Worm (Caenorhabditis elegans) whole organism, L4 larva: ENCODE measurements around the gene ubc-20.

Experiments
- Y105C5A.15 ChIP-seq: fragments of 200-800 bp; sonication (Bioruptor generic); IDR thresholded peaks from 2 replicates; pipeline ENCODE4 v1.3.6; 2022; ENCODE audit warnings: missing genetic modification characterization, missing compliant biosample characterization
- Y48G9A.11 ChIP-seq: fragments of 200-800 bp; sonication (Bioruptor generic); IDR thresholded peaks from 2 replicates; pipeline ENCODE4 v1.3.6; 2022; ENCODE audit warnings: missing genetic modification reagents, missing genetic modification characterization, missing compliant biosample characterization
- Y75B8A.6 ChIP-seq: fragments of 200-800 bp; sonication (Bioruptor generic); IDR thresholded peaks from 2 replicates; pipeline ENCODE4 v1.3.6; 2022; ENCODE audit warnings: missing genetic modification reagents, missing genetic modification characterization, missing compliant biosample characterization
- aha-1 ChIP-seq: fragments of 150-350 bp; peaks from one replicate; lab custom pipeline; 2014; ENCODE audit warnings: missing biosample characterization, missing genetic modification characterization
- ceh-28 ChIP-seq: fragments of 150-350 bp; optimal IDR thresholded peaks from 2 replicates; lab custom pipeline; 2014; ENCODE audit warnings: missing biosample characterization, missing genetic modification reagents, missing genetic modification characterization
- ces-1 ChIP-seq: fragments of 150-350 bp; sonication (generic microtip); optimal IDR thresholded peaks from 4 replicates; lab custom pipeline; 2014; ENCODE audit warnings: missing biosample characterization, missing genetic modification reagents, missing genetic modification characterization
- daf-16 ChIP-seq, 3 experiments: sonication (generic microtip); optimal IDR thresholded peaks; 2 replicates each; lab custom pipeline; 2016 to 2017; ENCODE audit warnings: missing genetic modification characterization in 3 of 3, missing genetic modification reagents in 3 of 3, mild to moderate bottlenecking in 2 of 3, missing compliant biosample characterization in 2 of 3, missing biosample characterization in 1 of 3, moderate library complexity in 1 of 3
- daf-8 ChIP-seq: fragments of 200-800 bp; sonication (Bioruptor generic); IDR thresholded peaks from 2 replicates; pipeline ENCODE4 v1.3.6; 2022; ENCODE audit warnings: missing genetic modification characterization, missing compliant biosample characterization
- dmd-9 ChIP-seq: fragments of 200-800 bp; sonication (Bioruptor generic); IDR thresholded peaks from 2 replicates; pipeline ENCODE4 v1.3.6; 2022; ENCODE audit warnings: missing genetic modification reagents, missing genetic modification characterization, missing compliant biosample characterization
- dve-1 ChIP-seq: sonication (generic microtip); optimal IDR thresholded peaks from 2 replicates; lab custom pipeline; 2017; ENCODE audit warnings: antibody characterized with exemption, mild to moderate bottlenecking, missing genetic modification characterization, missing compliant biosample characterization; ENCODE audit not compliant: insufficient read depth
- egl-27 ChIP-seq: sonication (generic microtip); optimal IDR thresholded peaks from 3 replicates; lab custom pipeline; 2017; ENCODE audit warnings: missing biosample characterization, missing genetic modification reagents, missing genetic modification characterization
- egl-43 ChIP-seq: fragments of 200-800 bp; sonication (Bioruptor generic); IDR thresholded peaks from 2 replicates; pipeline ENCODE4 v1.3.6; 2022; ENCODE audit warnings: missing genetic modification reagents, missing genetic modification characterization, missing compliant biosample characterization
- lin-1 ChIP-seq: fragments of 200-800 bp; sonication (Bioruptor generic); IDR thresholded peaks from 2 replicates; pipeline ENCODE4 v1.3.6; 2022; ENCODE audit warnings: missing genetic modification reagents, missing genetic modification characterization, missing compliant biosample characterization
- lin-13 ChIP-seq: fragments of 150-350 bp; optimal IDR thresholded peaks from 2 replicates; lab custom pipeline; 2014; ENCODE audit warnings: missing biosample characterization, missing genetic modification reagents, missing genetic modification characterization
- lin-15B ChIP-seq: fragments of 150-350 bp; sonication (generic microtip); optimal IDR thresholded peaks from 3 replicates; lab custom pipeline; 2014; ENCODE audit warnings: missing biosample characterization, missing genetic modification characterization
- nhr-10 ChIP-seq: fragments of 150-350 bp; optimal IDR thresholded peaks from 2 replicates; lab custom pipeline; 2014; ENCODE audit warnings: missing biosample characterization, missing genetic modification characterization
- nhr-41 ChIP-seq: fragments of 200-800 bp; sonication (Bioruptor generic); IDR thresholded peaks from 2 replicates; pipeline ENCODE4 v1.3.6; 2022; ENCODE audit warnings: missing genetic modification reagents, missing genetic modification characterization, missing compliant biosample characterization
- nhr-42 ChIP-seq: fragments of 200-800 bp; sonication (Bioruptor generic); IDR thresholded peaks from 2 replicates; pipeline ENCODE4 v1.3.6; 2022; ENCODE audit warnings: missing genetic modification characterization, missing compliant biosample characterization
- pha-4 ChIP-seq, 2 experiments: fragments of 150-350 bp in 1 of 2; fragments of 200-800 bp in 1 of 2; sonication (Bioruptor generic) in 1 of 2; IDR thresholded peaks in 1 of 2; optimal IDR thresholded peaks in 1 of 2; 2 replicates each; pipeline versions ENCODE4 v1.3.6 to Lab custom; 2014 to 2022; ENCODE audit warnings: missing genetic modification characterization in 2 of 2, missing genetic modification reagents in 2 of 2, missing biosample characterization in 1 of 2, missing compliant biosample characterization in 1 of 2
- rbr-2 ChIP-seq: sonication (generic microtip); optimal IDR thresholded peaks from 2 replicates; lab custom pipeline; 2016; ENCODE audit warnings: missing genotype, missing genetic modification characterization, missing compliant biosample characterization
- saeg-2 ChIP-seq: fragments of 200-800 bp; sonication (Bioruptor generic); IDR thresholded peaks from 2 replicates; pipeline ENCODE4 v1.3.6; 2022; ENCODE audit warnings: missing genetic modification reagents, missing genetic modification characterization, missing compliant biosample characterization
- set-16 ChIP-seq: fragments of 200-800 bp; sonication (Bioruptor generic); IDR thresholded peaks from 2 replicates; pipeline ENCODE4 v1.3.6; 2022; ENCODE audit warnings: missing genetic modification reagents, missing genetic modification characterization, missing compliant biosample characterization
- skn-1 ChIP-seq: fragments of 150-350 bp; optimal IDR thresholded peaks from 2 replicates; lab custom pipeline; 2014; ENCODE audit warnings: missing biosample characterization, missing genetic modification characterization
- snpc-1.2 ChIP-seq: fragments of 200-800 bp; sonication (Bioruptor generic); IDR thresholded peaks from 2 replicates; pipeline ENCODE4 v1.3.6; 2022; ENCODE audit warnings: missing genetic modification reagents, missing genetic modification characterization, missing compliant biosample characterization
- spr-1 ChIP-seq: sonication (generic microtip); optimal IDR thresholded peaks from 2 replicates; lab custom pipeline; 2016; ENCODE audit warnings: mild to moderate bottlenecking, missing genetic modification characterization, missing compliant biosample characterization
- spr-3 ChIP-seq: fragments of 200-800 bp; sonication (Bioruptor generic); optimal IDR thresholded peaks from 2 replicates; lab custom pipeline; 2018; ENCODE audit warnings: mild to moderate bottlenecking, missing genetic modification characterization, missing compliant biosample characterization
- tag-97 ChIP-seq: fragments of 200-800 bp; sonication (Bioruptor generic); IDR thresholded peaks from 2 replicates; pipeline ENCODE4 v1.3.6; 2022; ENCODE audit warnings: missing genetic modification characterization, missing compliant biosample characterization
- unc-62 ChIP-seq, 3 experiments: fragments of 150-350 bp in 1 of 3; sonication (generic microtip); optimal IDR thresholded peaks in 2 of 3; peaks in 1 of 3; 1 replicate in 1 of 3; 2 replicates in 2 of 3; lab custom pipeline; 2014 to 2017; ENCODE audit warnings: missing biosample characterization in 3 of 3, missing genetic modification characterization in 3 of 3, missing genetic modification reagents in 3 of 3, missing genotype in 1 of 3
- zag-1 ChIP-seq: fragments of 150-350 bp; optimal IDR thresholded peaks from 2 replicates; lab custom pipeline; 2014; ENCODE audit warnings: missing biosample characterization, missing genetic modification characterization

The ubc-20 gene

DNA sequence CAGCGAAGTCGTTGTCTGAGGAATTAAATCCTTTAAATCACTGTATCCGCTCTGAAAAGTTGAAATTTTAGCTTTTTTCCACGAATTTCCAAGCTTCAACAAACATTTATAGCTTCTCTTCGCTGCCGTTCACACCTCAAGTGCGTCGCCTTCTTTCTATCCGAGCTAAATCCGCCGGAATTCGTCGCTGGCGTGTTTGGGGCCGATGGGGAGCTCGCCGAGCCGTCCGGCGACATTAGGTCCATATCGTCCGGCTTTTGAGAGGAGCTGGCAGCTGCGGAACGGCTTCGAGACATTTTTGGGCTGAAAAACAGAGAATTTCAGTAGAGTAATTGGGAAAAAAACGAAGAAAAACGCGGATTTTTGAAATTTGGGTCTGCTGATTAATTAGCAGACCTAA is 809 bp upstream of the ubc-20 start, which contains the start of gene mxl-2:
Gene mxl-2 (minus strand): TSS at position 303 of the 400 bp plus-strand sequence.
- TF ChIP-seq snpc-1.2 (GFP tag; lab: Robert Waterston, UW) (no peak), set-16 (GFP tag; lab: Robert Waterston, UW) (peak; percentile 75), nhr-10 (no peak), egl-27 (tag; lab: Kevin White, UChicago) (no peak), lin-1 (GFP tag; lab: Robert Waterston, UW) (no peak), pha-4 (GFP tag; IDR thresholded peaks at IDR 0.05; lab: Robert Waterston, UW) (no peak), pha-4 (tag; optimal IDR thresholded peaks at IDR 0.05; lab: Kevin White, UChicago) (no peak), daf-8 (GFP tag; lab: Robert Waterston, UW) (no peak)

DNA sequence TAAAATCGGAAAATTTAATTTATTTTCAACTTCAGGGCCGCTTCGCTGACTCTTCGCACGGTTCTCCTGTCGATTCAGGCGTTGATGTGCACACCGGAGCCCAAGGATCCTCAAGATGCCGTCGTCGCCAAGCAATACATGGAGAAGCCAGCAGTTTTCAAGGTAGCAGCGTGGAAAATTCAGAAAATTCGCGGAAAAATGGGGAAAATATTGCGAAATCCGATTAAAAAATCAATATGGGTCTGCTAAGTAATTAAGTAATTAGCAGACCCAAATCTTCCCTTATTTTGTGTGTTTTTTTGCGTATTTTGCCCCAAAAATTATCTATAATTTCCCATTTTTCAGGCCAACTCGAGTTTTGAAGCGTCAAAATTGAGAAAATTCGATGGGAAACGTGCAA is 642 bp downstream of the ubc-20 start:
- TF ChIP-seq zag-1, result no peak
- TF ChIP-seq aha-1, result peak; percentile 79

DNA sequence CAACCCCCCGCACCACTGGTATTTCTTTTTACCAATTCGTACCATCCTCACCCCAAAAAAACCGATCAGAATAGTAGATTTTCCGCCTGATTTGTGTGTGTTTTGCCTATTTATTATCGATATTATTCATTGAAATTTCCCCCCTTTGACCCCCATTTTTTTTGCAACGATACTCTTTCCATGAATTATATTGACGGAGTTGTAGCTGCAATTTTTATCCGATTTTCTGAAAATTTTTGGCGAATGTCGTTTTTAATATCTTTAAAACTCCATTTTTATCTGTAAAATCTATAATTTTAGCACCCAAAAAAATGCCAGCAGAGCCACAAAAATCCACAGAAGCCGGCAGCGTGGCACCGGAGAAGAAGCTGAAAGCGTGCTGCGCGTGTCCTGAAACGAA is 2.0 kb downstream of the ubc-20 start, which contains the start of gene cox-17:
Gene cox-17 (plus strand): TSS at position 301 of the 400 bp plus-strand sequence.
- peak; percentile 12; the same call in 1 of the 2 replicates for TF ChIP-seq nhr-42 (GFP tag; lab: Robert Waterston, UW)
- no peak for TF ChIP-seq lin-15B
- TF ChIP-seq ceh-28 (tag; lab: Kevin White, UChicago), result no peak

DNA sequence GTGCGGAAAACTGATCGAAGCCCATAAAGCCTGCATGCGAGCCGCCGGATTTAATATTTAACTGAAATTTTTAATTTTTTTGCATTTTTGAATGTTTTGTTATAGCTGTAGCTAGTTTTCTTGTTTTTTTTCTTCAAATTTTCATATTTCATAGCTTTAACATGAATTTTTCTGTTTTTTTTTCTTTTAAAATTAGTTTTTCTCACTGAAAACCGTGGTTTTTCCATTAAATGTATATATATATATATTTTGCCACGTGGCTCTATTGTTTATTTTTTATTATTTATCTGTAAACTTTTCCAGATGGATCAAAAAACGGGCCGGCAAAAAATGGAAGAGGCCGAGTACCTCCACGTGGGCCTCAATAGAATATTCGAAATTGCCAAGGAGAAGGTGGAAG is 3.2 kb downstream of the ubc-20 start, which contains the start of gene sec-20:
Gene sec-20 (plus strand): TSS at position 301 of the 400 bp plus-strand sequence.
- TF ChIP-seq skn-1 (no peak), egl-43 (no peak), dve-1 (tag; lab: Kevin White, UChicago) (no peak), Y105C5A.15 (GFP tag; lab: Robert Waterston, UW) (no peak), daf-16 (GFP tag; optimal IDR thresholded peaks at IDR 0.05; lab: Kevin White, UChicago) (no peak), daf-16 (tag; optimal IDR thresholded peaks at IDR 0.05; lab: Kevin White, UChicago) (no peak), Y75B8A.6 (GFP tag; lab: Robert Waterston, UW) (no peak), dmd-9 (GFP tag; lab: Robert Waterston, UW) (no peak), nhr-42 (GFP tag; lab: Robert Waterston, UW) (no peak)
- TF ChIP-seq, all 104 proteins: peak for 0

DNA sequence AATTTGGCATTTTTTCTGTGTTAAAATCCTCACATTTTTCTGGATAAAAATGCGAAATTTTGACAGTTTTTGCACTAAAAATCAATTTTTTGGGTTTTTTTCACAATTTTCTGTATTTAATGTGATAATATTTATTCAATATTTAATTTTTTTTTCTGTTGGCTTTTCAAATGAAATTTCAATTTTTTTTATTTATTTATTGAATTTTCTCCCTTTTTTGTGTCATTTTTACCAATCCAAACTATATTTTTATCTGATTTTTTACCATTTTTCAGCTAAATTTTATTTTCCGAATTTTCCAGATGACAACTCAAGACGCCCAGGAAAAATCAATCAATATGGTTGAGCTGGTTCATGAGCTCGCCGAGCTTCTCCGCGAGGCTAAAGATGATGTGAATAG is 5.5 kb downstream of the ubc-20 start, which contains the start of gene F40G9.17:
Gene F40G9.17 (plus strand): TSS at position 301 of the 400 bp plus-strand sequence.
- TF ChIP-seq lin-1 (GFP tag; lab: Robert Waterston, UW) (no peak), nhr-41 (no peak), saeg-2 (GFP tag; lab: Robert Waterston, UW) (no peak), Y48G9A.11 (no peak)

DNA sequence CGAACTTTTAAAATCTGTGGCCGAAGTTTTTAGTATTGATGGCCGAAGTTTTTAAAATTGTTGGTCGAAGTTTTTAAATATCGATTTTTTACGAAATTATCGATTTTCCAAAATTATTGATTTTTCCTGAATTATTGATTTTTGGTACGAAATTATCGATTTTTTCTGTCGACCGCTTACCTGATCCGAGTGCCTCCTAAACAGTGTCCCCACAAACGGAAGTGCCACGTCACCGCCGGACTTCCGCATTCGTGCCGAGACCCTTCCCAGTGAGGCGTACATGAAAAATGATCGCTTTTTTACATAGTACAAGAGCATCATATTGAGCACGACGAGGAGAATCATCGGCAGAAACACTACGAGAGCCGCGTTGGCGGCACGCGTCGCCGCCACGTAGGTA is 15.3 kb downstream of the ubc-20 start:
- peak; percentile 98 for TF ChIP-seq ceh-28 (tag; lab: Kevin White, UChicago)
- no peak for TF ChIP-seq tag-97 (GFP tag; lab: Robert Waterston, UW)
- TF ChIP-seq unc-62 (GFP tag; optimal IDR thresholded peaks at IDR 0.05 in 1 of 2; lab: Kevin White, UChicago), result peak in 1 of 2 experiments; percentile 53
- TF ChIP-seq unc-62 (tag; optimal IDR thresholded peaks at IDR 0.05; lab: Kevin White, UChicago), result no peak
- no peak for TF ChIP-seq spr-3 (GFP tag; lab: Kevin White, UChicago)

DNA sequence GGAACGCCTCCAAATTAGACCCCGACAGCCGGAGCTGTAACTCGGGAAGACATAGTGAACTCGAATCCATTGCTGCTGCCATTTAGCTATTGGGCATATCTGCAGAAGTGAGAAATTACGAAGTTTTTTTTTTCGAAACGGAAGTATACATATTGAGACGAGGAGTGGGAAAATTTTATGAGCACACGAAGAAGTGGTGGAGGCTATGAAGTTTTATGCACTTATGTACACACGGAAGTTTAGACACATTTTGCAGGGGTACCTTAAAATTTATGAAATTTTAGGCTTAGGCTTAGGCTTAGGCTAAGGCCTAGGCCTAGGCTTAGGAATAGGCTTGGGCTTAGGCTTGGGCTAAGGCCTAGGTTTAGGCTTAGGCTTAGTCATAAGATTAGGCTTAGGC is 18.4 kb downstream of the ubc-20 start, which contains the start of gene W10C4.1:
Gene W10C4.1 (minus strand): TSS at position 101 of the 400 bp plus-strand sequence.
- TF ChIP-seq spr-1 (no peak), ces-1 (GFP tag; lab: Kevin White, UChicago) (no peak), rbr-2 (no peak), lin-13 (GFP tag; lab: Kevin White, UChicago) (no peak)
- TF ChIP-seq, all 104 proteins: peak for 0
